Fruit fly (Drosophila melanogaster) Kc167 (cell line): Measurements from ENCODE around the gene PMP34.

ENCODE experiments used
- Sin3A ChIP-seq: fragments of >200 bp; optimal IDR thresholded peaks from 2 replicates; lab custom pipeline; 2018; ENCODE audit warnings: missing external identifiers
- psq ChIP-seq: fragments of >200 bp; optimal IDR thresholded peaks from 2 replicates; lab custom pipeline; 2017; ENCODE audit warnings: missing external identifiers

dm6 chr3L:4328048-4328447 is 9.5 kb downstream of the PMP34 start:
- TF ChIP-seq psq (no peak), Sin3A (lab: Kevin White, UChicago) (no peak)
